Fruit fly (Drosophila melanogaster) whole organism, pupa: ENCODE results near the gene obe.

Experiments used
- CG10348 ChIP-seq: fragments of 200-800 bp; sonication (Bioruptor generic); IDR thresholded peaks from 2 replicates; pipeline ENCODE4 v1.3.6; 2022; ENCODE audit warnings: missing biosample characterization, missing genetic modification characterization
- CG12605 ChIP-seq: fragments of 200-800 bp; sonication (Bioruptor generic); IDR thresholded peaks from 2 replicates; pipeline ENCODE4 v1.3.6; 2022; ENCODE audit warnings: missing biosample characterization, missing genetic modification characterization
- CG13204 ChIP-seq: fragments of 200-800 bp; sonication (Bioruptor generic); optimal IDR thresholded peaks from 2 replicates; lab custom pipeline; 2018; ENCODE audit warnings: missing biosample characterization, mild to moderate bottlenecking, missing genetic modification characterization, moderate library complexity
- CG14655 ChIP-seq: fragments of 200-800 bp; sonication (Bioruptor generic); optimal IDR thresholded peaks from 3 replicates; lab custom pipeline; 2017; ENCODE audit warnings: mild to moderate bottlenecking, missing biosample characterization, missing genetic modification reagents, missing genetic modification characterization
- CG15710 ChIP-seq: fragments of 200-800 bp; sonication (Bioruptor generic); optimal IDR thresholded peaks from 2 replicates; lab custom pipeline; 2018; ENCODE audit warnings: missing biosample characterization, mild to moderate bottlenecking, missing genetic modification characterization, moderate library complexity
- CG17806 ChIP-seq: fragments of 200-800 bp; sonication (Bioruptor generic); optimal IDR thresholded peaks from 2 replicates; lab custom pipeline; 2018; ENCODE audit warnings: missing biosample characterization, mild to moderate bottlenecking, missing genetic modification characterization, moderate library complexity
- CG32121 ChIP-seq: fragments of 200-800 bp; sonication (Bioruptor generic); IDR thresholded peaks from 2 replicates; pipeline ENCODE4 v1.3.6; 2022; ENCODE audit warnings: missing biosample characterization, missing genetic modification characterization
- CG34367 ChIP-seq: fragments of 200-800 bp; sonication (Bioruptor generic); optimal IDR thresholded peaks from 2 replicates; lab custom pipeline; 2018; ENCODE audit warnings: missing biosample characterization, mild to moderate bottlenecking, missing genetic modification characterization
- CG4496 ChIP-seq: fragments of 200-800 bp; sonication (Bioruptor generic); IDR thresholded peaks from 3 replicates; pipeline ENCODE4 v1.3.6; 2022; ENCODE audit warnings: missing biosample characterization, missing genetic modification characterization
- CG8159 ChIP-seq: fragments of 200-800 bp; sonication (Bioruptor generic); optimal IDR thresholded peaks from 3 replicates; lab custom pipeline; 2018; ENCODE audit warnings: missing biosample characterization, mild to moderate bottlenecking, missing genetic modification characterization, moderate library complexity
- CG8301 ChIP-seq: fragments of 200-800 bp; sonication (Bioruptor generic); optimal IDR thresholded peaks from 2 replicates; lab custom pipeline; 2018; ENCODE audit warnings: missing biosample characterization, mild to moderate bottlenecking, missing genetic modification characterization
- CG9948 ChIP-seq: fragments of 200-800 bp; sonication (Bioruptor generic); optimal IDR thresholded peaks from 2 replicates; lab custom pipeline; 2018; ENCODE audit warnings: missing biosample characterization, mild to moderate bottlenecking, missing genetic modification characterization, moderate library complexity
- D1 ChIP-seq: fragments of 200-800 bp; sonication (Bioruptor generic); optimal IDR thresholded peaks from 2 replicates; lab custom pipeline; 2018; ENCODE audit warnings: missing biosample characterization, mild to moderate bottlenecking, missing genetic modification characterization, moderate library complexity
- EcR ChIP-seq: fragments of 200-800 bp; sonication (Bioruptor generic); optimal IDR thresholded peaks from 3 replicates; lab custom pipeline; 2019; ENCODE audit warnings: missing biosample characterization, missing genetic modification characterization, mild to moderate bottlenecking, moderate library complexity, missing genetic modification reagents
- Ets98B ChIP-seq: fragments of 200-800 bp; sonication (Bioruptor generic); IDR thresholded peaks from 2 replicates; pipeline ENCODE4 v1.3.6; 2022; ENCODE audit warnings: missing biosample characterization, missing genetic modification characterization
- Pif1A ChIP-seq: fragments of 200-800 bp; sonication (Bioruptor generic); optimal IDR thresholded peaks from 3 replicates; lab custom pipeline; 2016; ENCODE audit warnings: missing biosample characterization, missing genetic modification characterization
- Pif1B ChIP-seq: fragments of 200-800 bp; sonication (Bioruptor generic); optimal IDR thresholded peaks from 3 replicates; lab custom pipeline; 2016; ENCODE audit warnings: missing biosample characterization, missing genetic modification characterization
- Snoo ChIP-seq: fragments of 200-800 bp; sonication (Bioruptor generic); optimal IDR thresholded peaks from 3 replicates; lab custom pipeline; 2017; ENCODE audit warnings: missing biosample characterization, mild to moderate bottlenecking, missing genetic modification characterization, inconsistent platforms
- fd96Ca ChIP-seq: fragments of 200-800 bp; sonication (Bioruptor generic); IDR thresholded peaks from 3 replicates; pipeline ENCODE4 v1.3.6; 2022; ENCODE audit warnings: missing biosample characterization, missing genetic modification characterization
- gl ChIP-seq: fragments of 200-800 bp; sonication (Bioruptor generic); optimal IDR thresholded peaks from 2 replicates; lab custom pipeline; 2018; ENCODE audit warnings: missing biosample characterization, mild to moderate bottlenecking, missing genetic modification characterization
- rn ChIP-seq: fragments of 200-800 bp; sonication (Bioruptor generic); IDR thresholded peaks from 2 replicates; pipeline ENCODE4 v1.3.6; 2022; ENCODE audit warnings: missing biosample characterization, missing genetic modification characterization

obe gene

dm6 chr3R:15485866-15486265 is at the start of gene obe:
TSS of gene obe (plus strand) at chr3R:15486050.
- TF ChIP-seq CG12605 (GFP tag; lab: Robert Waterston, UW), result no peak
- no peak for TF ChIP-seq Snoo (tag; lab: Kevin White, UChicago)
- no peak for TF ChIP-seq Pif1B (GFP tag; lab: Kevin White, UChicago)
- no peak for TF ChIP-seq Pif1A (GFP tag; lab: Kevin White, UChicago)

dm6 chr3R:15436799-15437198 is 49.1 kb upstream of the obe start:
- TF ChIP-seq CG34367 (tag; lab: Kevin White, UChicago), result no peak
- TF ChIP-seq D1, result no peak
- TF ChIP-seq CG10348, result no peak
- TF ChIP-seq Snoo (tag; lab: Kevin White, UChicago), result no peak

- TF ChIP-seq Snoo (tag; lab: Kevin White, UChicago) (peak; percentile 23), D1 (peak; percentile 87), fd96Ca (GFP tag; lab: Robert Waterston, UW) (no peak), CG13204 (GFP tag; lab: Kevin White, UChicago) (no peak), CG4496 (GFP tag; lab: Robert Waterston, UW) (peak; percentile 29; the same call in 1 of the 3 replicates), gl (tag; lab: Kevin White, UChicago) (no peak), CG14655 (GFP tag; lab: Kevin White, UChicago) (peak; percentile 20)
Measured at dm6 chr3R:15437458-15438414, 48.1 kb upstream of the obe start.

- TF ChIP-seq CG9948, result no peak
- TF ChIP-seq CG14655 (GFP tag; lab: Kevin White, UChicago), result no peak
- TF ChIP-seq, all 21 proteins: peak for 0
Measured at dm6 chr3R:15439669-15440068, 46.2 kb upstream of the obe start, which contains the start of gene Act88F. TSS of gene Act88F (plus strand) at chr3R:15439969.

- TF ChIP-seq CG10348, result no peak
- TF ChIP-seq CG15710 (tag; lab: Kevin White, UChicago), result no peak
- no peak for TF ChIP-seq Snoo (tag; lab: Kevin White, UChicago)
- TF ChIP-seq Ets98B (GFP tag; lab: Robert Waterston, UW), result no peak
- TF ChIP-seq CG32121 (GFP tag; lab: Robert Waterston, UW), result no peak
- no peak for TF ChIP-seq CG17806 (tag; lab: Kevin White, UChicago)
- TF ChIP-seq CG8301, result no peak
- TF ChIP-seq CG8159 (tag; lab: Kevin White, UChicago), result no peak
- TF ChIP-seq fd96Ca (GFP tag; lab: Robert Waterston, UW), result no peak
Measured at dm6 chr3R:15446149-15446548, 39.7 kb upstream of the obe start.

- TF ChIP-seq Pif1B (GFP tag; lab: Kevin White, UChicago), result no peak
- TF ChIP-seq fd96Ca (GFP tag; lab: Robert Waterston, UW), result no peak
- TF ChIP-seq CG13204 (GFP tag; lab: Kevin White, UChicago), result no peak
- no peak for TF ChIP-seq CG12605 (GFP tag; lab: Robert Waterston, UW)
- TF ChIP-seq CG15710 (tag; lab: Kevin White, UChicago), result no peak
- no peak for TF ChIP-seq Snoo (tag; lab: Kevin White, UChicago)
- no peak for TF ChIP-seq CG17806 (tag; lab: Kevin White, UChicago)
- TF ChIP-seq CG10348, result no peak
- no peak for TF ChIP-seq Ets98B (GFP tag; lab: Robert Waterston, UW)
- TF ChIP-seq CG4496 (GFP tag; lab: Robert Waterston, UW), result no peak
- no peak for TF ChIP-seq EcR (GFP tag; lab: Kevin White, UChicago)
- TF ChIP-seq CG32121 (GFP tag; lab: Robert Waterston, UW), result no peak
- no peak for TF ChIP-seq CG8301
- no peak for TF ChIP-seq D1
Measured at dm6 chr3R:15447791-15448190, 38.1 kb upstream of the obe start.

- TF ChIP-seq CG13204 (GFP tag; lab: Kevin White, UChicago), result no peak
- no peak for TF ChIP-seq D1
- TF ChIP-seq CG8159 (tag; lab: Kevin White, UChicago), result no peak
- TF ChIP-seq Pif1A (GFP tag; lab: Kevin White, UChicago), result no peak
- TF ChIP-seq Ets98B (GFP tag; lab: Robert Waterston, UW), result no peak
- no peak for TF ChIP-seq CG4496 (GFP tag; lab: Robert Waterston, UW)
- no peak for TF ChIP-seq CG34367 (tag; lab: Kevin White, UChicago)
- TF ChIP-seq Snoo (tag; lab: Kevin White, UChicago), result no peak
- TF ChIP-seq rn (GFP tag; lab: Robert Waterston, UW), result no peak
- TF ChIP-seq CG17806 (tag; lab: Kevin White, UChicago), result no peak
- no peak for TF ChIP-seq CG10348
- TF ChIP-seq gl (tag; lab: Kevin White, UChicago), result no peak
- no peak for TF ChIP-seq CG8301
- no peak for TF ChIP-seq Pif1B (GFP tag; lab: Kevin White, UChicago)
- TF ChIP-seq CG14655 (GFP tag; lab: Kevin White, UChicago), result no peak
- no peak for TF ChIP-seq CG15710 (tag; lab: Kevin White, UChicago)
- no peak for TF ChIP-seq fd96Ca (GFP tag; lab: Robert Waterston, UW)
- TF ChIP-seq EcR (GFP tag; lab: Kevin White, UChicago), result no peak
Measured at dm6 chr3R:15448657-15449056, 37.2 kb upstream of the obe start.
